Worm (Caenorhabditis elegans): ENCODE results near the gene F31E8.4.

DNA sequence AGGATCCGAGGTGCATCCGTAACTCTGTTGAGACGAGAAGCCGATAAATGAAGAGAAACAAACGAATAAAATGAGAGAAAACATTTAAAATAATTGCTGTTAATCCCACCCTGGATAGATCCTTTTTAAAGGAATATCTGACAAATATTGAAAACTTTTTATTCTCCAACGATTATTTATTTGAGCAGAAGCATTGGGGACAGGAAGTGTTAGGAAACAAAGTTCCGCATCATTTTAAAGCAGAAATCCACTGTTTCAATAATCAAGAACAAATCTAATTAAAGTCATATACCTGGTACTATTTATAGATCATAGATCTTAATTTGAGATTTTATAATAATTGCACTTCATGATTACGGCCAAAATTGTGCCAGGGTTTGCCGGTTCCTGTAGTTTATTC, 49.0 kb downstream of the F31E8.4 start, which contains the start of gene F41G3.20:
- TF ChIP-seq tag-97 (GFP tag; IDR thresholded peaks at IDR 0.05) (no peak), unc-39 (tag; optimal IDR thresholded peaks at IDR 0.05) (no peak), nhr-11 (tag; optimal IDR thresholded peaks at IDR 0.05) (no peak), ztf-11 (tag; optimal IDR thresholded peaks at IDR 0.05) (no peak), lin-39 (tag; optimal IDR thresholded peaks at IDR 0.05) (no peak), nhr-237 (tag; optimal IDR thresholded peaks at IDR 0.05) (no peak)

Measured in whole organism, L4 larva.